Worm (Caenorhabditis elegans) whole organism, L4/young adult: Measurements from ENCODE around the gene C01G6.3.

Experiments used
- W03F9.2 ChIP-seq: fragments of 150-350 bp; optimal IDR thresholded peaks from 2 replicates; lab custom pipeline; 2014; ENCODE audit warnings: missing biosample characterization, missing genetic modification characterization
- dao-5 ChIP-seq: sonication (generic microtip); optimal IDR thresholded peaks from 2 replicates; lab custom pipeline; 2016; ENCODE audit warnings: missing genotype, missing genetic modification characterization, moderate library complexity, missing compliant biosample characterization
- him-1 ChIP-seq: sonication (generic microtip); optimal IDR thresholded peaks from 2 replicates; lab custom pipeline; 2016; ENCODE audit warnings: missing genotype, missing genetic modification reagents, missing genetic modification characterization, missing compliant biosample characterization

DNA sequence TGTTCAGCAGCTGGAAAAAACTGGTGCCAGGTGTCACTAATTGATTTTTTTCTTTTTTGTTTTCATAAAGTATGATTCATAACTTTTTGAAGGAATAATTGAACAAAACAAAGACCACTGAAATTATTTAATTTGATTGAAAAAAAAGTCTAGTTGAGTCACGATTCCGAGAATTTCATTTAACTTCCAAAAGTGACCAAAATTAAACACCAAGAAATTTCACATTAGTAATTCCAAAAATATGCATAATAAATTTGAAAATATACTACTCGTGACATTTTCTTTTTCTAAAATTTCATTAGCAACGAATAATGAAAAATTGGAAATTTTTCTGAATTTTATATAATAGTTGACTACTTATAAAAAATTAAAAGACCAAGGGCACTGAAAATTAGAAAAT lies 12.4 kb downstream of the C01G6.3 start:
- TF ChIP-seq him-1 (tag; lab: Kevin White, UChicago) = no peak
- TF ChIP-seq dao-5 (tag; lab: Kevin White, UChicago) = no peak
- no peak for TF ChIP-seq W03F9.2 (tag; lab: Kevin White, UChicago)
